Worm (Caenorhabditis elegans) whole organism, L2 larva: ENCODE measurements around the gene msp-38.

ENCODE experiments used
- C34F6.9 ChIP-seq: fragments of 150-350 bp; optimal IDR thresholded peaks from 2 replicates; lab custom pipeline; 2014; ENCODE audit warnings: missing biosample characterization, missing genetic modification characterization
- F13H6.1 ChIP-seq: sonication (generic microtip); optimal IDR thresholded peaks from 2 replicates; lab custom pipeline; 2016; ENCODE audit warnings: missing genetic modification characterization, missing compliant biosample characterization
- ZK546.5 ChIP-seq: sonication (generic microtip); optimal IDR thresholded peaks from 2 replicates; lab custom pipeline; 2017; ENCODE audit warnings: missing biosample characterization, missing genetic modification characterization
- alr-1 ChIP-seq: fragments of 150-350 bp; optimal IDR thresholded peaks from 2 replicates; lab custom pipeline; 2014; ENCODE audit warnings: missing biosample characterization, missing genetic modification characterization
- aly-2 ChIP-seq: fragments of 150-350 bp; optimal IDR thresholded peaks from 2 replicates; lab custom pipeline; 2014; ENCODE audit warnings: missing biosample characterization, missing genetic modification characterization
- ama-1 ChIP-seq: fragments of 150-350 bp; optimal IDR thresholded peaks from 2 replicates; lab custom pipeline; 2018; ENCODE audit warnings: inconsistent platforms
- blmp-1 ChIP-seq: sonication (generic microtip); optimal IDR thresholded peaks from 2 replicates; lab custom pipeline; 2017; ENCODE audit warnings: missing genetic modification characterization, mild to moderate bottlenecking, missing compliant biosample characterization, antibody characterized with exemption, moderate library complexity; ENCODE audit not compliant: insufficient read depth
- ceh-82 ChIP-seq: fragments of 150-350 bp; optimal IDR thresholded peaks from 2 replicates; lab custom pipeline; 2014; ENCODE audit warnings: missing biosample characterization, missing genetic modification characterization
- crh-2 ChIP-seq: sonication (generic microtip); optimal IDR thresholded peaks from 2 replicates; lab custom pipeline; 2017; ENCODE audit warnings: missing biosample characterization, missing genetic modification characterization
- dmd-4 ChIP-seq: sonication (generic microtip); optimal IDR thresholded peaks from 2 replicates; lab custom pipeline; 2017; ENCODE audit warnings: missing biosample characterization, missing genetic modification characterization
- egl-27 ChIP-seq: sonication (generic microtip); optimal IDR thresholded peaks from 3 replicates; lab custom pipeline; 2017; ENCODE audit warnings: missing biosample characterization, missing genetic modification reagents, missing genetic modification characterization
- elt-1 ChIP-seq: fragments of 150-350 bp; optimal IDR thresholded peaks from 2 replicates; lab custom pipeline; 2014; ENCODE audit warnings: missing biosample characterization, missing genetic modification characterization
- elt-3 ChIP-seq: sonication (generic microtip); optimal IDR thresholded peaks from 2 replicates; lab custom pipeline; 2017; ENCODE audit warnings: missing biosample characterization, missing genetic modification characterization
- fos-1 ChIP-seq: fragments of 150-350 bp; optimal IDR thresholded peaks from 2 replicates; lab custom pipeline; 2014; ENCODE audit warnings: missing biosample characterization, missing genetic modification characterization
- gmeb-1 ChIP-seq: fragments of 150-350 bp; optimal IDR thresholded peaks from 2 replicates; lab custom pipeline; 2014; ENCODE audit warnings: missing biosample characterization, missing genetic modification characterization
- lin-11 ChIP-seq: fragments of 150-350 bp; sonication (generic microtip); optimal IDR thresholded peaks from 2 replicates; lab custom pipeline; 2014; ENCODE audit warnings: missing biosample characterization, missing genetic modification characterization, inconsistent platforms, mixed read lengths
- lsy-2 ChIP-seq, 2 experiments: fragments of 150-350 bp in 1 of 2; sonication (generic microtip) in 1 of 2; optimal IDR thresholded peaks; 2 replicates each; lab custom pipeline; 2014 to 2017; ENCODE audit warnings: missing biosample characterization in 2 of 2, missing genetic modification characterization in 2 of 2
- mab-5 ChIP-seq: fragments of 150-350 bp; optimal IDR thresholded peaks from 2 replicates; lab custom pipeline; 2014; ENCODE audit warnings: missing biosample characterization, missing genetic modification characterization
- mdl-1 ChIP-seq, 2 experiments: fragments of 150-350 bp in 1 of 2; sonication (generic microtip) in 1 of 2; optimal IDR thresholded peaks; 2 replicates each; lab custom pipeline; 2017; ENCODE audit warnings: missing biosample characterization in 2 of 2, missing genetic modification characterization in 2 of 2
- nhr-10 ChIP-seq: sonication (generic microtip); optimal IDR thresholded peaks from 2 replicates; lab custom pipeline; 2017; ENCODE audit warnings: missing biosample characterization, missing genetic modification characterization
- nhr-129 ChIP-seq: fragments of 150-350 bp; optimal IDR thresholded peaks from 2 replicates; lab custom pipeline; 2014; ENCODE audit warnings: missing biosample characterization, missing genetic modification characterization
- nhr-21 ChIP-seq: fragments of 150-350 bp; optimal IDR thresholded peaks from 2 replicates; lab custom pipeline; 2014; ENCODE audit warnings: missing biosample characterization, missing genetic modification characterization
- nhr-23 ChIP-seq: fragments of 150-350 bp; optimal IDR thresholded peaks from 2 replicates; lab custom pipeline; 2014; ENCODE audit warnings: missing biosample characterization, missing genetic modification reagents, missing genetic modification characterization
- nhr-237 ChIP-seq: fragments of 150-350 bp; optimal IDR thresholded peaks from 2 replicates; lab custom pipeline; 2014; ENCODE audit warnings: missing biosample characterization, missing genetic modification characterization
- nhr-25 ChIP-seq: fragments of 150-350 bp; sonication (generic microtip); optimal IDR thresholded peaks from 3 replicates; lab custom pipeline; 2014; ENCODE audit warnings: missing biosample characterization, missing genetic modification characterization
- nhr-6 ChIP-seq: fragments of 150-350 bp; optimal IDR thresholded peaks from 2 replicates; lab custom pipeline; 2014; ENCODE audit warnings: missing biosample characterization, missing genetic modification characterization
- nhr-77 ChIP-seq: fragments of 150-350 bp; optimal IDR thresholded peaks from 2 replicates; lab custom pipeline; 2014; ENCODE audit warnings: missing biosample characterization, missing genetic modification characterization
- peb-1 ChIP-seq: fragments of 150-350 bp; optimal IDR thresholded peaks from 2 replicates; lab custom pipeline; 2014; ENCODE audit warnings: missing biosample characterization, missing genetic modification characterization
- sem-4 ChIP-seq: fragments of 150-350 bp; optimal IDR thresholded peaks from 2 replicates; lab custom pipeline; 2014; ENCODE audit warnings: missing biosample characterization, missing genetic modification reagents, missing genetic modification characterization
- skn-1 ChIP-seq: sonication (generic microtip); optimal IDR thresholded peaks from 2 replicates; lab custom pipeline; 2017; ENCODE audit warnings: missing biosample characterization, missing genetic modification characterization
- sma-3 ChIP-seq: sonication (generic microtip); optimal IDR thresholded peaks from 2 replicates; lab custom pipeline; 2016; ENCODE audit warnings: missing genetic modification reagents, missing genetic modification characterization, missing compliant biosample characterization
- sma-9 ChIP-seq, 2 experiments: fragments of 150-350 bp in 1 of 2; sonication (generic microtip) in 1 of 2; optimal IDR thresholded peaks; 2 replicates each; lab custom pipeline; 2014 to 2016; ENCODE audit warnings: missing genetic modification characterization in 2 of 2, mild to moderate bottlenecking in 1 of 2, missing biosample characterization in 1 of 2, missing compliant biosample characterization in 1 of 2, missing genetic modification reagents in 1 of 2, moderate library complexity in 1 of 2
- snpc-4 ChIP-seq: fragments of 150-350 bp; optimal IDR thresholded peaks from 2 replicates; lab custom pipeline; 2014; ENCODE audit warnings: missing biosample characterization, missing genetic modification characterization
- unc-39 ChIP-seq: fragments of 150-350 bp; optimal IDR thresholded peaks from 2 replicates; lab custom pipeline; 2014; ENCODE audit warnings: missing biosample characterization, missing genetic modification characterization
- unc-55 ChIP-seq: fragments of 150-350 bp; sonication (generic microtip); optimal IDR thresholded peaks from 3 replicates; lab custom pipeline; 2014; ENCODE audit warnings: missing biosample characterization, missing genetic modification reagents, missing genetic modification characterization
- unc-62 ChIP-seq: fragments of 150-350 bp; optimal IDR thresholded peaks from 2 replicates; lab custom pipeline; 2014; ENCODE audit warnings: missing biosample characterization, missing genetic modification reagents, missing genetic modification characterization
- zag-1 ChIP-seq: fragments of 150-350 bp; optimal IDR thresholded peaks from 2 replicates; lab custom pipeline; 2014; ENCODE audit warnings: missing biosample characterization, missing genetic modification characterization
- ztf-11 ChIP-seq: sonication (generic microtip); optimal IDR thresholded peaks from 2 replicates; lab custom pipeline; 2017; ENCODE audit warnings: missing biosample characterization, missing genetic modification characterization
- ztf-4 ChIP-seq: fragments of 150-350 bp; optimal IDR thresholded peaks from 2 replicates; lab custom pipeline; 2014; ENCODE audit warnings: missing biosample characterization, missing genetic modification characterization

The msp-38 gene

DNA sequence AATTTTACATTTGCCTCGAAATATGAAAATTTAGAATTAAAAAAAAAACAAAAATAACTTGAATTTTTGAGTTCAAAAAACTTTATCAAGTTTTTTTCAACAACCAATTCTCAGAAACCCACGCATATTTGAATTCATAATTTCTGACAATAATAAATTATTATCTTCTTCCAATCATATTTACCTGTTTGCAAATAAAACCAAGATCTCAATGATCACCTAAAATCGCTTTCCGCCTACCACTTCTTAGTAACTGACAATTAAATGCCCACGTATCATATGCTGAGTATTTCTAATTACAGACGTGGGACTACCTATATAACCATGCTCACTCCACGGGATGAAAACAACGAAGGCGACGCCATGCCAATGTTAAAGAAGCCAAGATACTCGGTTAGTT lies 18.2 kb upstream of the msp-38 start, which contains the start of gene pps-1:
Gene pps-1, plus strand, starts transcription at position 301 of the 400 bp plus-strand sequence.
- TF ChIP-seq aly-2 (tag; lab: Kevin White, UChicago) (no peak), nhr-237 (tag; lab: Kevin White, UChicago) (no peak), ztf-4 (tag; lab: Kevin White, UChicago) (no peak), sma-3 (GFP tag; lab: Kevin White, UChicago) (no peak), ceh-82 (tag; lab: Kevin White, UChicago) (no peak), elt-1 (no peak), blmp-1 (tag; lab: Kevin White, UChicago) (no peak), nhr-10 (tag; lab: Kevin White, UChicago) (no peak), ztf-11 (tag; lab: Kevin White, UChicago) (no peak), skn-1 (no peak), nhr-6 (tag; lab: Kevin White, UChicago) (no peak), peb-1 (tag; lab: Kevin White, UChicago) (no peak), nhr-129 (no peak), egl-27 (tag; lab: Kevin White, UChicago) (no peak), unc-55 (GFP tag; lab: Kevin White, UChicago) (no peak), elt-3 (tag; lab: Kevin White, UChicago) (no peak), nhr-23 (tag; lab: Kevin White, UChicago) (no peak), nhr-77 (tag; lab: Kevin White, UChicago) (no peak), sma-9 (GFP tag; optimal IDR thresholded peaks at IDR 0.05; lab: Kevin White, UChicago) (no peak), sma-9 (tag; optimal IDR thresholded peaks at IDR 0.05; lab: Kevin White, UChicago) (no peak), fos-1 (tag; lab: Kevin White, UChicago) (no peak)

DNA sequence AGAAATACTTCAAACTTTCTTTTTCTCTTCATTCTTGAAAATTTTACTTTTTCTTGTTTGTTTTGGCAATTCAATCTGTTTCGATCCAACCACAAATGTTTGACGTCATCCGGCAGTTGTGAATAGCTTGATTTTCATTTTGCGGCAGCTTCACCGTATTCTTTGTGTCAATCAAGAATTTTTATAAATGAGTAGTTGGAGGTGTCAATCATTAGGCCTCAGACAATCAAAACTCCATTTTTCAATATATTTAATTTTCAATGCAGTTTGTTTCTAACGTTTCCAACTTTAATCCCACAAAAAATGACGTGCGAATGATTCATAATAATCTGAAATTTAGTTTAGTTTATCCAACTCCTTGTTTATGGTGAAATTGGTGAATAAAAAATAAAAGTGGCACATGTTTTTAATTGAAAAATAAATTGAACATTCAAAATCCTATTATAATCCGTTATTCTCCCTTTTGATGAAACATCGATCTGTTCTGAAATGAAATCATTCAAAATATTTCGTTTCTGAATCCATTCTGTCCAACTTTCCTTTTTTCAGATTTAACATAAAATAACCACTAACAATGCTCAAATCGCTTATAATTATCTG lies 14.0 kb upstream of the msp-38 start, which contains the start of gene ttr-53:
Gene ttr-53, plus strand, starts transcription at position 550 of the 600 bp plus-strand sequence.
- TF ChIP-seq nhr-23 (tag; lab: Kevin White, UChicago), result no peak
- no peak for TF ChIP-seq F13H6.1
- no peak for TF ChIP-seq dmd-4 (tag; lab: Kevin White, UChicago)
- TF ChIP-seq nhr-129, result no peak
- TF ChIP-seq zag-1 (tag; lab: Kevin White, UChicago), result no peak
- no peak for TF ChIP-seq unc-62 (GFP tag; lab: Kevin White, UChicago)
- TF ChIP-seq lsy-2 (tag; optimal IDR thresholded peaks at IDR 0.05; lab: Kevin White, UChicago), result no peak
- no peak for TF ChIP-seq skn-1
- no peak for TF ChIP-seq sma-3 (GFP tag; lab: Kevin White, UChicago)
- no peak for TF ChIP-seq crh-2 (tag; lab: Kevin White, UChicago)
- TF ChIP-seq ama-1, result no peak
- no peak for TF ChIP-seq nhr-6 (tag; lab: Kevin White, UChicago)
- TF ChIP-seq gmeb-1, result no peak
- TF ChIP-seq unc-39 (tag; lab: Kevin White, UChicago), result no peak
- TF ChIP-seq C34F6.9 (tag; lab: Kevin White, UChicago), result no peak
- TF ChIP-seq lin-11, result no peak
- no peak for TF ChIP-seq nhr-10 (tag; lab: Kevin White, UChicago)

DNA sequence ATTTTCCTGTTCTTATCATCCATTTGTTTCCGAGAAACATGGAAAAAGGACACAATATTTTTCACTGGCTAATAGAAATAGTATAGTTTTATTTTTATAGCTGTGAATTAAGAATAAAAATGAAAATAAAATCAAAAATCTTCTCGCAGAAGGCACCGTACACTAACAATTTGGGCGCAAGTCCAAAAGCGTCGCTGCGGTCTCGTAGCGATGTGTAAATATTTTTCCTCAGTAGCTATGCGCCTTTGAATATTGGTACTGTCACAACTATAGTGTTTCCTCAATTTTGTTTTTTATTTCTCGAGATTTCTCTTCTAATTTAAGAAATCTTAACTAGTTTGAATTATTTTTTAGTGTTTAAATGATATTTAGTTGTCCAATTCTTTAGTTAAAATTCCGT lies 13.5 kb upstream of the msp-38 start:
- TF ChIP-seq mdl-1 (tag; optimal IDR thresholded peaks at IDR 0.05; lab: Kevin White, UChicago) (no peak), lin-11 (no peak), ztf-11 (tag; lab: Kevin White, UChicago) (no peak), elt-1 (no peak)

ce11 chrIV:10155475-10155874 lies 11.9 kb upstream of the msp-38 start, which contains the start of gene ttr-54:
ttr-54 (plus strand) TSS chrIV:10155775.
- TF ChIP-seq sma-9 (GFP tag; optimal IDR thresholded peaks at IDR 0.05; lab: Kevin White, UChicago) (no peak), sma-9 (tag; optimal IDR thresholded peaks at IDR 0.05; lab: Kevin White, UChicago) (no peak), mab-5 (no peak), ZK546.5 (tag; lab: Kevin White, UChicago) (no peak), sma-3 (GFP tag; lab: Kevin White, UChicago) (no peak), snpc-4 (tag; lab: Kevin White, UChicago) (no peak), mdl-1 (tag; optimal IDR thresholded peaks at IDR 0.05; lab: Kevin White, UChicago) (no peak), sem-4 (tag; lab: Kevin White, UChicago) (no peak), alr-1 (no peak), nhr-21 (tag; lab: Kevin White, UChicago) (no peak), nhr-6 (tag; lab: Kevin White, UChicago) (no peak), unc-62 (GFP tag; lab: Kevin White, UChicago) (no peak), blmp-1 (tag; lab: Kevin White, UChicago) (no peak), C34F6.9 (tag; lab: Kevin White, UChicago) (no peak), ztf-4 (tag; lab: Kevin White, UChicago) (no peak), nhr-77 (tag; lab: Kevin White, UChicago) (no peak), nhr-25 (no peak)
- TF ChIP-seq, all 48 proteins: peak for 0
